Worm (Caenorhabditis elegans): ENCODE data around the gene idpb-5.
A peak's percentile ranks its signal among the peaks of the same experiment; 100 is the strongest.

idpb-5 gene

DNA sequence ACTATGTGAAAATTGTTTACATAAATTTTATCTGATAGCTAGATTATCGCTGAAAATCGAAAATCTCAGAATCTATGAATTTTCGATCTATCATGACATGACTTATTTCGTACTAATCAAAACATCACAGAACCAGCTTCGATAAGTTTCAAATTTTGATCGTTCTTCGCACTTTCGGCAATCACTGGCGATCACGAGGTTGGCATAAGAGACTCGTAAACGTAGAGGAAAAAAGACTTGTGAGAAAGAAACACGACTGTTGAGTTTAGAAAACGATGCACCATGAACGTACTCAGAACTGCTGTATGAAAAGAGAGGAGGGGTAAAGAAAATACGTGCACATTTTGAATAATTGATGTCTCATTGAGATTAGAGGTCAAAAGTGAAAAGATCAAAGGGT is 15.3 kb upstream of the idpb-5 start (continued):
- no peak for TF ChIP-seq gei-17 (GFP tag; optimal IDR thresholded peaks at IDR 0.05)
- TF ChIP-seq let-526 (GFP tag; IDR thresholded peaks at IDR 0.05) = peak; percentile 72; the same call in 1 of the 2 replicates
- TF ChIP-seq F52B5.7 (tag; optimal IDR thresholded peaks at IDR 0.05) = peak; percentile 46
- no peak for TF ChIP-seq K11D2.4 (GFP tag; IDR thresholded peaks at IDR 0.05)
- peak; percentile 43; the same call in 1 of the 2 replicates for TF ChIP-seq mcd-1 (GFP tag; IDR thresholded peaks at IDR 0.05)
- TF ChIP-seq akir-1 (GFP tag; optimal IDR thresholded peaks at IDR 0.05) = no peak
- peak; percentile 57 for TF ChIP-seq tbp1 (GFP tag; optimal IDR thresholded peaks at IDR 0.05)
- TF ChIP-seq cebp-1 (GFP tag; IDR thresholded peaks at IDR 0.05) = no peak
- peak; percentile 72 for TF ChIP-seq cebp-1 (tag; optimal IDR thresholded peaks at IDR 0.05)
- TF ChIP-seq ets-4 (GFP tag; optimal IDR thresholded peaks at IDR 0.05) = peak; percentile 28
- TF ChIP-seq lin-54 (GFP tag; optimal IDR thresholded peaks at IDR 0.05) = peak; percentile 67
- TF ChIP-seq madf-8 (GFP tag; conservative IDR thresholded peaks at IDR 0.05) = no peak
- TF ChIP-seq attf-5 (GFP tag; optimal IDR thresholded peaks at IDR 0.05) = peak; percentile 60

DNA sequence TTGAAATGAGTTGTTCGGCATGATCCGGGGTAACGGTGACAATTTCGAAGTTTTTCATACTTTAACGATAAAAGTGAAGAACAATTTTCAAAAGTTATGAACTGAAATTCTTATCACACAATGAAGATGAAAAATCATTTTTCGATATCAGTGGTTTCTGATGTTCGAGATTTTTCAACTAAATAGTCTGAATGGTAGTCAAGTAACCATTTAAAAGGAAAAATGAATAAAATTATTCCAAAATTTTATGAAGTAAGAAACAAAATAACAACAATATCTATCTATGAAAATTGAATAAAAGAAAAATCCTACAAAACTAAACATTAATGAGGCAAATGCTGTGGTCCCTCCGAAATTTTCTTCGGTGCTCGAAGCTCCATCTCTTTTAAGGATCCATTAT is 13.7 kb upstream of the idpb-5 start, which contains the start of gene D2023.4:
TSS of gene D2023.4 (minus strand) at position 101 of the 400 bp plus-strand sequence.
- no peak for TF ChIP-seq F55B11.4 (tag; optimal IDR thresholded peaks at IDR 0.05; ENCODE audit: borderline replicate concordance, insufficient read depth)
- TF ChIP-seq attf-6 (GFP tag; IDR thresholded peaks at IDR 0.05) = no peak
- TF ChIP-seq cebp-1 (GFP tag; IDR thresholded peaks at IDR 0.05) = no peak
- no peak for TF ChIP-seq cebp-1 (tag; optimal IDR thresholded peaks at IDR 0.05)
- TF ChIP-seq nhr-80 (tag; optimal IDR thresholded peaks at IDR 0.05) = no peak
- TF ChIP-seq ztf-26 (tag; optimal IDR thresholded peaks at IDR 0.05) = no peak
- no peak for TF ChIP-seq egl-44 (GFP tag; IDR thresholded peaks at IDR 0.05)
- no peak for TF ChIP-seq lir-1 (GFP tag; conservative IDR thresholded peaks at IDR 0.05)
- no peak for TF ChIP-seq mcd-1 (GFP tag; IDR thresholded peaks at IDR 0.05)
- no peak for TF ChIP-seq efl-1 (GFP tag; optimal IDR thresholded peaks at IDR 0.05)
- no peak for TF ChIP-seq die-1 (tag; optimal IDR thresholded peaks at IDR 0.05)
- no peak for TF ChIP-seq nhr-90 (tag; optimal IDR thresholded peaks at IDR 0.05)
- no peak for TF ChIP-seq B0336.3 (GFP tag; IDR thresholded peaks at IDR 0.05)
- TF ChIP-seq cebp-2 (GFP tag; IDR thresholded peaks at IDR 0.05) = no peak
- TF ChIP-seq Y56A3A.18 (GFP tag; IDR thresholded peaks at IDR 0.05) = no peak
- no peak for TF ChIP-seq ceh-91 (GFP tag; IDR thresholded peaks at IDR 0.05)
- no peak for TF ChIP-seq lag-1 (GFP tag; IDR thresholded peaks at IDR 0.05)
- TF ChIP-seq ceh-58 (GFP tag; IDR thresholded peaks at IDR 0.05) = no peak
- TF ChIP-seq mel-28 (tag; optimal IDR thresholded peaks at IDR 0.05; ENCODE audit: borderline replicate concordance) = no peak
- no peak for TF ChIP-seq rcor-1 (GFP tag; IDR thresholded peaks at IDR 0.05)
- TF ChIP-seq lsy-27 (tag; optimal IDR thresholded peaks at IDR 0.05; ENCODE audit: borderline replicate concordance, insufficient read depth) = no peak

DNA sequence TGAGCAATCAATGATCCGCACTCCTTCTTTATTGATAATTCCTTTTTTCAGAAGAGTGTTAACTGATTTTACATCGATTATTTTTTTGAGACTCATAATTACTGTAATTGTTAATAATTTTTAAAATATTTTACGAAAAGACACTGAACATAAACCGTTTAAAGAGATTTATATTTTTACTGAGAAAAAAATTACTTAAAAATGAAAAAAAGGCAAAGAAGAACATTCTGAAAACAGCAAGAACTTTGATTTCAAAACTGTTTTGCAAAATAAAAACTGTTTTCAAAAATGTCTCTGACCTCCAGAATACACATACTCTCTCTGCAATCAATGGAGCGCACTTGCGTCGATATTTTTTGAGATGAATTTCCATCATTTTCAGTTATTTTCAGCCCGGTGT is 12.4 kb upstream of the idpb-5 start, which contains the start of the genes mpst-1 and D2023.6:
TSS of gene mpst-1 (minus strand) at position 101 of the 400 bp plus-strand sequence.
TSS of gene D2023.6 (plus strand) at position 388 of the 400 bp plus-strand sequence.
- no peak for TF ChIP-seq dpl-1 (GFP tag; optimal IDR thresholded peaks at IDR 0.05)
- TF ChIP-seq ceh-91 (GFP tag; IDR thresholded peaks at IDR 0.05) = no peak
- peak; percentile 74; the same call in 1 of the 2 replicates for TF ChIP-seq hmg-1.2 (GFP tag; IDR thresholded peaks at IDR 0.05)
- no peak for TF ChIP-seq sptf-2 (GFP tag; optimal IDR thresholded peaks at IDR 0.05)
- TF ChIP-seq bed-1 (GFP tag; IDR thresholded peaks at IDR 0.05) = no peak
- TF ChIP-seq mes-4 (tag; optimal IDR thresholded peaks at IDR 0.05) = no peak
